Fruit fly (Drosophila melanogaster): ENCODE measurements around the gene qin.

The qin gene

DNA sequence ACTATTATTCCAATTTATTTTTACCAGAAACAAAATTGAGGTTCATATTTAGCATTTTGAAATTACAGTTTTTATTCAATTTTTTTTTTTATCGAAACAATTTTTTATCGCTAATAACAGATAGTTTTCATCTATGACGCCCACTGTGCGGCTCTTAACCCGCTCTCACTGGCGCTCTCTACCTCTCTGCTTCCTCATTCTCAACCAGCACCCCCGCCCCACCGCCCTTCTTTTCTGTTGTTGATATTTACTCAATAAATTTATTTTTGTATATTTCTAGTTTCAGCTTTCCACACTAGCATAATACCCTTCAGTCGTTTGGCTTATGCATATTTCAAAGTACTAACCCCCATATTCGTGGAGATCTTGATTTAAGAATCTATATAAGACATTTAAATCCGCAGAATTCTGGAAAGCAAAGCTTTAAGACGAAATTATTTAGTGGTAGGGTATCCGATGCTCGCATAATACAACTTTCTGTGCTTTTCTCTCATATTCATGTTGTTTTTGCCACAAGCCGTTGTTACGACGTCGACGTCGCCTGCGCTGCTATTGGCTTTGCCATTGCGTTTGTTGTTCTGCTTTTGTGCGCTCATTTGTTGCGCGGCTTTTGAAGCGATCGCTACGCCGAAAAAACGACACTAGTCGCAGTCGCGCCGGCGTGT is 6.8 kb upstream of the qin start (continued):
- peak; percentile 96 for TF ChIP-seq CG4820 (GFP tag; optimal IDR thresholded peaks at IDR 0.05)
- peak; percentile 95 for TF ChIP-seq CG5245 (GFP tag; optimal IDR thresholded peaks at IDR 0.05)
- peak; percentile 94 for TF ChIP-seq CG33213 (GFP tag; optimal IDR thresholded peaks at IDR 0.05)
- TF ChIP-seq btn (GFP tag; optimal IDR thresholded peaks at IDR 0.05): peak; percentile 89
- TF ChIP-seq ap (GFP tag; IDR thresholded peaks at IDR 0.05): peak; percentile 87
- TF ChIP-seq CG4328 (GFP tag; optimal IDR thresholded peaks at IDR 0.05): peak; percentile 96
- peak; percentile 90 for TF ChIP-seq CG7357 (GFP tag; IDR thresholded peaks at IDR 0.05)
- peak; percentile 93 for TF ChIP-seq CG9817 (tag; optimal IDR thresholded peaks at IDR 0.05)
- peak; percentile 89 for TF ChIP-seq sqz (GFP tag; optimal IDR thresholded peaks at IDR 0.05)
- peak; percentile 68 for TF ChIP-seq CG10321 (GFP tag; IDR thresholded peaks at IDR 0.05)
- TF ChIP-seq Bteb2 (GFP tag; optimal IDR thresholded peaks at IDR 0.05): peak; percentile 96
- TF ChIP-seq CG12769 (tag; optimal IDR thresholded peaks at IDR 0.05): peak; percentile 97
- TF ChIP-seq CG18011 (GFP tag; optimal IDR thresholded peaks at IDR 0.05): peak; percentile 85
- peak; percentile 93 for TF ChIP-seq CG14667 (GFP tag; IDR thresholded peaks at IDR 0.05)
- peak; percentile 97 for TF ChIP-seq CHES-1-like (GFP tag; optimal IDR thresholded peaks at IDR 0.05)
- TF ChIP-seq CG8765 (GFP tag; IDR thresholded peaks at IDR 0.05): peak; percentile 76
- TF ChIP-seq MESR4 (GFP tag; optimal IDR thresholded peaks at IDR 0.05): peak; percentile 51
- peak; percentile 89 for TF ChIP-seq dati (GFP tag; IDR thresholded peaks at IDR 0.05)
- peak; percentile 58; the same call in 1 of the 3 replicates for TF ChIP-seq Opbp (GFP tag; IDR thresholded peaks at IDR 0.05; ENCODE audit: partially characterized antibody)
- peak; percentile 92 for TF ChIP-seq eyg (GFP tag; optimal IDR thresholded peaks at IDR 0.05)
- no peak for TF ChIP-seq CG2129 (GFP tag; IDR thresholded peaks at IDR 0.05; ENCODE audit: partially characterized antibody)
- TF ChIP-seq hb (GFP tag; IDR thresholded peaks at IDR 0.05; ENCODE audit: partially characterized antibody): no peak
- TF ChIP-seq aop (GFP tag; IDR thresholded peaks at IDR 0.05): peak; percentile 87
- TF ChIP-seq CG31224 (GFP tag; IDR thresholded peaks at IDR 0.05): peak; percentile 89
- TF ChIP-seq CG13775 (GFP tag; optimal IDR thresholded peaks at IDR 0.05): peak; percentile 97
- TF ChIP-seq CG11560 (tag; IDR thresholded peaks at IDR 0.05): peak; percentile 85
- peak; percentile 95 for TF ChIP-seq Ssrp (tag; optimal IDR thresholded peaks at IDR 0.05)
- TF ChIP-seq az2 (GFP tag; optimal IDR thresholded peaks at IDR 0.05): peak; percentile 97
- peak; percentile 97 for TF ChIP-seq Lhr (GFP tag; optimal IDR thresholded peaks at IDR 0.05)
- TF ChIP-seq Atf6 (GFP tag; IDR thresholded peaks at IDR 0.05): peak; percentile 96
- peak; percentile 98 for TF ChIP-seq gem (tag; optimal IDR thresholded peaks at IDR 0.05)
- TF ChIP-seq CG3163 (GFP tag; optimal IDR thresholded peaks at IDR 0.05): peak; percentile 83
- peak; percentile 91 for TF ChIP-seq CG31388 (GFP tag; optimal IDR thresholded peaks at IDR 0.05)
- TF ChIP-seq GATAe (GFP tag; conservative IDR thresholded peaks at IDR 0.05): peak; percentile 84
- no peak for TF ChIP-seq sc (optimal IDR thresholded peaks at IDR 0.05)
- peak; percentile 98 for TF ChIP-seq sc (GFP tag; optimal IDR thresholded peaks at IDR 0.05)
- peak; percentile 94 for TF ChIP-seq CG9932 (GFP tag; IDR thresholded peaks at IDR 0.05)
- peak; percentile 84 for TF ChIP-seq Hey (tag; optimal IDR thresholded peaks at IDR 0.05)
- TF ChIP-seq CG17912 (GFP tag; optimal IDR thresholded peaks at IDR 0.05): peak; percentile 91
- TF ChIP-seq CG10959 (GFP tag; IDR thresholded peaks at IDR 0.05): peak; percentile 91
- peak; percentile 97 for TF ChIP-seq CG11504 (tag; optimal IDR thresholded peaks at IDR 0.05)
- TF ChIP-seq oc (tag; optimal IDR thresholded peaks at IDR 0.05): peak; percentile 98
- TF ChIP-seq Dp (GFP tag; optimal IDR thresholded peaks at IDR 0.05): peak; percentile 23
- TF ChIP-seq CG10431 (GFP tag; optimal IDR thresholded peaks at IDR 0.05): peak; percentile 96
- TF ChIP-seq CG12219 (GFP tag; optimal IDR thresholded peaks at IDR 0.05): peak; percentile 93
- peak; percentile 96 for TF ChIP-seq NC2α (GFP tag; optimal IDR thresholded peaks at IDR 0.05)
- TF ChIP-seq CG5180 (GFP tag; optimal IDR thresholded peaks at IDR 0.05): peak; percentile 91
- TF ChIP-seq p53 (GFP tag; optimal IDR thresholded peaks at IDR 0.05): peak; percentile 89
- peak; percentile 25 to 73 for TF ChIP-seq crp (GFP tag; optimal IDR thresholded peaks at IDR 0.05)

Data from whole organism, embryonic.